Worm (Caenorhabditis elegans): ENCODE measurements around the gene Y32F6B.1.

The Y32F6B.1 gene

DNA sequence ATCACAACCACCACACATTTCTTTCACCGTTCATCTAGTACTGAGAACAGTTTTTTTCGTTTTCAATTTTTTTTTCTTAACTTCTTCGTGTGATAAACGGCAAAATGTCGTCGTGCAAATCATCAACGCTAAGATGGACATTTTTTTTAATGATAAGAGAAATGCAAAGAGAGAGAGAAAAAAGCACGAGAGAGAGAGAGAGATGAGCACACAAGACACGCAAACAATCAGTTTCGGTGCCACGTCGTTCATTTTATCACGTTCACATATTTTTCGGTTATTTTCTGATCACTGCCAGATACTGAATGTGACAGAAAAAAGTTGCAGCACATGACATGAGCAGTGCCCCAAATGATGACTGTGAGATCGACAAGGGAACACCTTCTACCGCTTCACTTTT is 16.4 kb downstream of the Y32F6B.1 start, which contains the start of gene egl-9:
egl-9 (plus strand) TSS at position 328 of the 400 bp plus-strand sequence.
- no peak for TF ChIP-seq pha-4 (tag; optimal IDR thresholded peaks at IDR 0.05)
- no peak for TF ChIP-seq T23F11.4 (GFP tag; optimal IDR thresholded peaks at IDR 0.05)
- TF ChIP-seq nhr-232 (tag; optimal IDR thresholded peaks at IDR 0.05): no peak
- TF ChIP-seq elt-2 (tag; optimal IDR thresholded peaks at IDR 0.05): no peak
- TF ChIP-seq K02D7.2 (tag; optimal IDR thresholded peaks at IDR 0.05): no peak
- no peak for TF ChIP-seq pat-9 (tag; optimal IDR thresholded peaks at IDR 0.05)

- TF ChIP-seq ref-2 (tag; optimal IDR thresholded peaks at IDR 0.05) (no peak), pax-1 (tag; optimal IDR thresholded peaks at IDR 0.05) (no peak), elt-2 (tag; optimal IDR thresholded peaks at IDR 0.05) (no peak), ceh-30 (tag; optimal IDR thresholded peaks at IDR 0.05) (no peak), hlh-6 (tag; optimal IDR thresholded peaks at IDR 0.05) (no peak), pros-1 (tag; optimal IDR thresholded peaks at IDR 0.05) (no peak), che-1 (tag; optimal IDR thresholded peaks at IDR 0.05) (no peak), nhr-232 (tag; optimal IDR thresholded peaks at IDR 0.05) (no peak), ttx-3 (tag; optimal IDR thresholded peaks at IDR 0.05) (no peak), ets-4 (tag; optimal IDR thresholded peaks at IDR 0.05) (no peak), C08G9.2 (tag; optimal IDR thresholded peaks at IDR 0.05) (no peak), odd-2 (tag; optimal IDR thresholded peaks at IDR 0.05) (no peak), ceh-24 (tag; optimal IDR thresholded peaks at IDR 0.05) (no peak)
Observed at ce11 chrV:10467659-10468058, 16.9 kb downstream of the Y32F6B.1 start.

DNA sequence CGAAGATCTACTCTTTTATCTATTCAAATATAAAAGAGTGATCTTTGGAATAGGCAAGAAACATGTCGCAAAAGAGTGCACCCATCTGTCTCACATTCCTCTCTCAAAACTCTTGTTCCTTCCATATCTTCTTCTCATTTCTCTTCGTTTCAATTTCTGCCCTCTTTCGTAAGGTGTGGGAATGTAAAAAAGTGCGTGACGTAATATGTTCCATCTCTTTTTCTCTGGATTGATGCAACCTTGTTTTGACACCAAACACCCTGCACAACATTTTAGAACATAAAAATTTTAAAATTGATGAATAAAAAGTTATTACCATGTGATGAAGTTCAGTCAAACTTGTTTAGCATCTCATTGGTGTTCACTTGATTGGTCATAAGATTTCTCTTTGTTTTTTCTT is 17.4 kb downstream of the Y32F6B.1 start:
- TF ChIP-seq ceh-30 (tag; optimal IDR thresholded peaks at IDR 0.05) (no peak), dmd-4 (tag; optimal IDR thresholded peaks at IDR 0.05; ENCODE audit: borderline replicate concordance) (no peak), nhr-11 (tag; optimal IDR thresholded peaks at IDR 0.05) (no peak), unc-55 (GFP tag; optimal IDR thresholded peaks at IDR 0.05) (no peak), ceh-31 (tag; optimal IDR thresholded peaks at IDR 0.05) (no peak)

DNA sequence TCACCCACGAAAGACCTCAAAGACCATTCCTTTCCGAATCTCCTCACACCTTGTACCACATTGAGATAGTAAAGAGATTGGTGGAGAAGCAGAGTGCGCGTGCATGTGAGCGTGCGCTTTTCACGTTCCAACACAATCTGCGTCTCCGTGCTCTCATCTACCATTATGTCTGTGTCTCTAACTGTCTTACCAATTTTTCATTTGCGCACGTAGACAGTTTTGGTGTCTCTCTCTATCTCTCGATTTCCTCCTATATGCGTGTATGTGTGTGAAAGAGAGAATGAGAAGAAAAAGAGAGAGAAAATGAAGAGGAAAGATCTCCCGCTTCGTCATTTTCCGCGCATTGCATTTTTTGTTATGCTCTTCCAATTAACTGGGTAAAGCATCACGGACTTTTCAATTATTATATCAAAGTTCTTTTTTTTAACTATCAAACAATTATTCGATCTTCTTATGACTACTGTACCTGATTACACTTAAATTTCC is 17.9 kb downstream of the Y32F6B.1 start:
- peak; percentile 61 for TF ChIP-seq elt-2 (tag; optimal IDR thresholded peaks at IDR 0.05)
- no peak for TF ChIP-seq pat-9 (tag; optimal IDR thresholded peaks at IDR 0.05)
- TF ChIP-seq ceh-24 (tag; optimal IDR thresholded peaks at IDR 0.05): no peak
- TF ChIP-seq unc-86 (tag; optimal IDR thresholded peaks at IDR 0.05): no peak
- TF ChIP-seq odd-2 (tag; optimal IDR thresholded peaks at IDR 0.05): no peak
- peak; percentile 95 for TF ChIP-seq ceh-31 (tag; optimal IDR thresholded peaks at IDR 0.05)
- TF ChIP-seq tbx-2 (tag; optimal IDR thresholded peaks at IDR 0.05): peak; percentile 91
- TF ChIP-seq unc-3 (GFP tag; conservative IDR thresholded peaks at IDR 0.05): no peak
- no peak for TF ChIP-seq unc-3 (tag; optimal IDR thresholded peaks at IDR 0.05)
- TF ChIP-seq fkh-6 (tag; optimal IDR thresholded peaks at IDR 0.05): peak; percentile 46
- peak; percentile 41 for TF ChIP-seq ceh-2 (tag; optimal IDR thresholded peaks at IDR 0.05)
- TF ChIP-seq sox-2 (GFP tag; IDR thresholded peaks at IDR 0.05): peak; percentile 8; the same call in 1 of the 2 replicates
- no peak for TF ChIP-seq pqm-1 (tag; optimal IDR thresholded peaks at IDR 0.05)
- peak; percentile 58 for TF ChIP-seq ztf-16 (tag; optimal IDR thresholded peaks at IDR 0.05)
- TF ChIP-seq ceh-30 (tag; optimal IDR thresholded peaks at IDR 0.05): peak; percentile 45
- TF ChIP-seq rnt-1 (tag; optimal IDR thresholded peaks at IDR 0.05): peak; percentile 80
- peak; percentile 65 for TF ChIP-seq F13H6.1 (tag; optimal IDR thresholded peaks at IDR 0.05)
- peak; percentile 80 for TF ChIP-seq ceh-34 (tag; optimal IDR thresholded peaks at IDR 0.05)
- peak; percentile 91 for TF ChIP-seq ref-2 (tag; optimal IDR thresholded peaks at IDR 0.05)
- peak; percentile 89 for TF ChIP-seq dve-1 (tag; optimal IDR thresholded peaks at IDR 0.05)
- peak; percentile 41 for TF ChIP-seq lim-6 (tag; optimal IDR thresholded peaks at IDR 0.05)
- TF ChIP-seq hlh-8 (tag; optimal IDR thresholded peaks at IDR 0.05): no peak
- TF ChIP-seq nfya-1 (tag; optimal IDR thresholded peaks at IDR 0.05): peak; percentile 96
- no peak for TF ChIP-seq ama-1 (optimal IDR thresholded peaks at IDR 0.05)
- peak; percentile 83 for TF ChIP-seq pros-1 (tag; optimal IDR thresholded peaks at IDR 0.05)
- TF ChIP-seq che-1 (tag; optimal IDR thresholded peaks at IDR 0.05): no peak
- TF ChIP-seq unc-55 (GFP tag; optimal IDR thresholded peaks at IDR 0.05): peak; percentile 83
- peak; percentile 12 for TF ChIP-seq ceh-22 (tag; optimal IDR thresholded peaks at IDR 0.05)
- no peak for TF ChIP-seq ceh-45 (GFP tag; IDR thresholded peaks at IDR 0.05)
- TF ChIP-seq T23F11.4 (GFP tag; optimal IDR thresholded peaks at IDR 0.05): peak; percentile 2
- TF ChIP-seq zip-5 (tag; optimal IDR thresholded peaks at IDR 0.05): no peak
- TF ChIP-seq ceh-19 (GFP tag; optimal IDR thresholded peaks at IDR 0.05): no peak
- TF ChIP-seq ahr-1 (tag; optimal IDR thresholded peaks at IDR 0.05): no peak
- TF ChIP-seq unc-42 (tag; optimal IDR thresholded peaks at IDR 0.05): peak; percentile 92
- TF ChIP-seq ceh-18 (tag; optimal IDR thresholded peaks at IDR 0.05): peak; percentile 95
- TF ChIP-seq npax-4 (tag; optimal IDR thresholded peaks at IDR 0.05): no peak
- TF ChIP-seq pha-4 (tag; optimal IDR thresholded peaks at IDR 0.05): no peak

All from whole organism, late embryonic.